Fruit fly (Drosophila melanogaster) whole organism, wandering third instar larva: ENCODE results near the gene CG4045.

ENCODE experiments used
- Abd-B ChIP-seq: fragments of >200 bp; optimal IDR thresholded peaks from 2 replicates; lab custom pipeline; 2017; ENCODE audit warnings: missing biosample characterization, missing genetic modification characterization
- CG32264 ChIP-seq: fragments of 200-800 bp; sonication (Bioruptor generic); optimal IDR thresholded peaks from 2 replicates; lab custom pipeline; 2016; ENCODE audit warnings: missing biosample characterization, missing genetic modification characterization
- CrebA ChIP-seq: fragments of 200-800 bp; sonication (Bioruptor generic); optimal IDR thresholded peaks from 2 replicates; lab custom pipeline; 2016; ENCODE audit warnings: missing biosample characterization, mild to moderate bottlenecking, missing genetic modification characterization, borderline replicate concordance
- Dfd ChIP-seq: fragments of >200 bp; optimal IDR thresholded peaks from 2 replicates; lab custom pipeline; 2017; ENCODE audit warnings: missing biosample characterization, missing genetic modification characterization
- Dif ChIP-seq: fragments of 200-275, 200-300 bp; sonication (Bioruptor generic); optimal IDR thresholded peaks from 2 replicates; lab custom pipeline; 2018; ENCODE audit warnings: missing biosample characterization, missing genetic modification characterization; ENCODE audit not compliant: partially characterized antibody
- GATAd ChIP-seq: sonication (Bioruptor generic); optimal IDR thresholded peaks from 2 replicates; lab custom pipeline; 2016; ENCODE audit warnings: missing biosample characterization, missing genetic modification characterization
- HLH106 ChIP-seq: fragments of 200-800 bp; optimal IDR thresholded peaks from 3 replicates; lab custom pipeline; 2019; ENCODE audit warnings: missing biosample characterization, mild to moderate bottlenecking, missing genetic modification characterization, moderate library complexity
- Hr83 ChIP-seq: fragments of 200-300 bp; sonication (Bioruptor generic); optimal IDR thresholded peaks from 2 replicates; lab custom pipeline; 2016; ENCODE audit warnings: missing biosample characterization, mild to moderate bottlenecking, missing genetic modification characterization, moderate library complexity; ENCODE audit not compliant: poor library complexity, severe bottlenecking
- Jra ChIP-seq: sonication (Bioruptor generic); optimal IDR thresholded peaks from 2 replicates; lab custom pipeline; 2016; ENCODE audit warnings: missing biosample characterization, missing genetic modification characterization
- Mio ChIP-seq: sonication (Bioruptor generic); optimal IDR thresholded peaks from 2 replicates; lab custom pipeline; 2016; ENCODE audit warnings: missing biosample characterization, missing genetic modification characterization
- Myc ChIP-seq: fragments of >200 bp; optimal IDR thresholded peaks from 2 replicates; lab custom pipeline; 2017
- N ChIP-seq: fragments of >200 bp; optimal IDR thresholded peaks from 2 replicates; lab custom pipeline; 2018; ENCODE audit warnings: missing biosample characterization, missing external identifiers, missing genetic modification characterization
- OdsH ChIP-seq: fragments of 200-800 bp; sonication (Bioruptor generic); optimal IDR thresholded peaks from 2 replicates; lab custom pipeline; 2016; ENCODE audit warnings: missing biosample characterization, mild to moderate bottlenecking, missing genetic modification characterization
- Rel ChIP-seq, 2 experiments: fragments of 200-800 bp; sonication (Bioruptor generic) in 1 of 2; optimal IDR thresholded peaks; 2 replicates in 1 of 2; 3 replicates in 1 of 2; lab custom pipeline; 2016 to 2019; ENCODE audit warnings: mild to moderate bottlenecking in 2 of 2, missing biosample characterization in 2 of 2, missing genetic modification characterization in 2 of 2, moderate library complexity in 1 of 2
- Sp1 ChIP-seq: fragments of 200-800 bp; sonication (Bioruptor generic); optimal IDR thresholded peaks from 3 replicates; lab custom pipeline; 2019; ENCODE audit warnings: missing biosample characterization, mild to moderate bottlenecking, missing genetic modification characterization, moderate library complexity
- Vsx2 ChIP-seq: fragments of 200-300, 225-300 bp; sonication (Bioruptor generic); optimal IDR thresholded peaks from 2 replicates; lab custom pipeline; 2018; ENCODE audit warnings: missing biosample characterization, missing genetic modification characterization; ENCODE audit not compliant: partially characterized antibody
- br ChIP-seq: fragments of 200-800 bp; sonication (Bioruptor generic); optimal IDR thresholded peaks from 2 replicates; lab custom pipeline; 2016; ENCODE audit warnings: missing biosample characterization, missing genetic modification characterization
- dl ChIP-seq, 2 experiments: fragments of 175-275, 200-275 bp in 1 of 2; fragments of 200-275 bp in 1 of 2; sonication (Bioruptor generic); optimal IDR thresholded peaks; lab custom pipeline; 2018; ENCODE audit warnings: mild to moderate bottlenecking in 2 of 2, missing biosample characterization in 2 of 2, missing genetic modification characterization in 2 of 2, moderate library complexity in 2 of 2; ENCODE audit not compliant: partially characterized antibody in 2 of 2, insufficient read depth in 1 of 2
- dmrt93B ChIP-seq: fragments of 200-800 bp; sonication (Bioruptor generic); optimal IDR thresholded peaks from 2 replicates; lab custom pipeline; 2018; ENCODE audit warnings: missing biosample characterization, mild to moderate bottlenecking, missing genetic modification characterization
- dsf ChIP-seq: sonication (Bioruptor generic); optimal IDR thresholded peaks from 2 replicates; lab custom pipeline; 2016; ENCODE audit warnings: missing biosample characterization, missing genetic modification characterization, borderline replicate concordance
- ey ChIP-seq: fragments of 200-800 bp; sonication (Bioruptor generic); optimal IDR thresholded peaks from 2 replicates; lab custom pipeline; 2016; ENCODE audit warnings: missing biosample characterization, missing genetic modification characterization
- foxo ChIP-seq, 2 experiments: fragments of 200-800 bp; sonication (Bioruptor generic); optimal IDR thresholded peaks; 2 replicates in 1 of 2; 3 replicates in 1 of 2; lab custom pipeline; 2016 to 2017; ENCODE audit warnings: missing biosample characterization in 2 of 2, missing genetic modification characterization in 2 of 2
- fru ChIP-seq: fragments of 200-800 bp; sonication (Bioruptor generic); optimal IDR thresholded peaks from 3 replicates; lab custom pipeline; 2016; ENCODE audit warnings: missing biosample characterization, mild to moderate bottlenecking, missing genetic modification characterization
- lola ChIP-seq: fragments of >200 bp; optimal IDR thresholded peaks from 2 replicates; lab custom pipeline; 2017; ENCODE audit warnings: missing biosample characterization, missing genetic modification characterization
- pan ChIP-seq: fragments of >200 bp; optimal IDR thresholded peaks from 2 replicates; lab custom pipeline; 2017
- psq ChIP-seq: fragments of 200-800 bp; sonication (Bioruptor generic); optimal IDR thresholded peaks from 3 replicates; lab custom pipeline; 2017; ENCODE audit warnings: missing biosample characterization, mild to moderate bottlenecking, missing genetic modification characterization, moderate library complexity
- rgr ChIP-seq: fragments of 200-800 bp; sonication (Bioruptor generic); optimal IDR thresholded peaks from 3 replicates; lab custom pipeline; 2016; ENCODE audit warnings: missing biosample characterization, mild to moderate bottlenecking, missing genetic modification characterization
- sage ChIP-seq: fragments of 200-800 bp; sonication (Bioruptor generic); optimal IDR thresholded peaks from 2 replicates; lab custom pipeline; 2016; ENCODE audit warnings: missing biosample characterization, mild to moderate bottlenecking, missing genetic modification characterization
- tai ChIP-seq: sonication (Bioruptor generic); optimal IDR thresholded peaks from 2 replicates; lab custom pipeline; 2016; ENCODE audit warnings: missing biosample characterization, missing genetic modification characterization
- usp ChIP-seq: fragments of >200 bp; optimal IDR thresholded peaks from 2 replicates; lab custom pipeline; 2017; ENCODE audit warnings: missing biosample characterization, missing genetic modification characterization
- woc ChIP-seq: sonication (Bioruptor generic); optimal IDR thresholded peaks from 2 replicates; lab custom pipeline; 2016; ENCODE audit warnings: missing biosample characterization, mild to moderate bottlenecking, missing genetic modification characterization

CG4045 gene

DNA sequence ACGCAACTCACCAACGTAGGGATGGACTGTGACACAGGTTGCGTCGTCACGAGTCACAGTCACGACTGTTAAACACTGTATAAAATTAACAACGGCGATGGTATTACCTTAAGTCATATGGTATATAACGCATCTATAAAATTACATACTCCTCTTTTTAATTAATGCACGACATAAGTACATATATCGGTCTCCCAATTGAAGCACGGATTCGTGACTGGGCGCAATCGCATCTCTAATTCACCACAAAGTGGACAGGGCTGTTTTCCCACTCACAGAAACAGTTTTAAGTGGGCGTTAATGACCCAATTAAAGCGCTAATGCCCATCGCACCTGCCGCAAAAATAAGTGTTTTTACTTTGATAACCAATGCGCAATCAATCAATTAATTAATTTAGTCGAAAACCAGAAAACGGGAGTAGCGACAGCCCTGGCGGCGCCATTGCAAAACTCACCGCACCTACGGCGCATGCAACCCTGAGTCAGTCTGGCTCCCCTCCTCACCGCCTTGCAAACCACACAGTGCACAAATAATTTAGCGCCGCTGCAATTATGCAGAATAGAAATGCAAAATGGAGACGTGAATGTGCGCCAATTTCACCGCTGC is 34.3 kb downstream of the CG4045 start, which contains the start of gene CG4313 (continued):
- TF ChIP-seq GATAd, result peak; percentile 33
- TF ChIP-seq CG32264 (GFP tag; lab: Kevin White, UChicago), result no peak
- peak; percentile 75 for TF ChIP-seq br (GFP tag; lab: Kevin White, UChicago)
- peak; percentile 80 for TF ChIP-seq HLH106 (tag; lab: Kevin White, UChicago)
- TF ChIP-seq dl (GFP tag; optimal IDR thresholded peaks at IDR 0.05; lab: Kevin White, UChicago; ENCODE audit: insufficient read depth in 1 of 2, partially characterized antibody in 2 of 2), result no peak
- no peak for TF ChIP-seq pan
- no peak for TF ChIP-seq tai (GFP tag; lab: Kevin White, UChicago)
- no peak for TF ChIP-seq Hr83 (GFP tag; lab: Kevin White, UChicago)
- TF ChIP-seq dmrt93B (GFP tag; lab: Kevin White, UChicago), result peak; percentile 60
- no peak for TF ChIP-seq Abd-B (GFP tag; lab: Kevin White, UChicago)
- TF ChIP-seq Rel (GFP tag; optimal IDR thresholded peaks at IDR 0.05; lab: Kevin White, UChicago), result no peak
- peak; percentile 28 for TF ChIP-seq Rel (tag; optimal IDR thresholded peaks at IDR 0.05; lab: Kevin White, UChicago)
- no peak for TF ChIP-seq Dfd (GFP tag; lab: Kevin White, UChicago)

- TF ChIP-seq sage (GFP tag; lab: Kevin White, UChicago) (no peak), tai (GFP tag; lab: Kevin White, UChicago) (no peak), dsf (GFP tag; lab: Kevin White, UChicago) (no peak), GATAd (no peak), ey (GFP tag; lab: Kevin White, UChicago) (no peak), HLH106 (tag; lab: Kevin White, UChicago) (no peak), Hr83 (GFP tag; lab: Kevin White, UChicago) (no peak)
These were observed 38.1 kb downstream of the CG4045 start for dm6 chrX:2037605-2038004.

dm6 chrX:2036800-2037488 is 38.8 kb downstream of the CG4045 start:
- TF ChIP-seq br (GFP tag; lab: Kevin White, UChicago) (peak; percentile 10), CrebA (no peak), foxo (GFP tag; optimal IDR thresholded peaks at IDR 0.05; lab: Kevin White, UChicago) (peak in 1 of 2 experiments; percentile 14), ey (GFP tag; lab: Kevin White, UChicago) (no peak), Jra (GFP tag; lab: Kevin White, UChicago) (no peak), woc (peak; percentile 50), OdsH (GFP tag; lab: Kevin White, UChicago) (no peak), Hr83 (GFP tag; lab: Kevin White, UChicago) (no peak), Sp1 (GFP tag; lab: Kevin White, UChicago) (no peak), fru (peak; percentile 40), HLH106 (tag; lab: Kevin White, UChicago) (peak; percentile 5), Abd-B (GFP tag; lab: Kevin White, UChicago) (no peak), dmrt93B (GFP tag; lab: Kevin White, UChicago) (no peak), psq (GFP tag; lab: Kevin White, UChicago) (peak; percentile 11), Dif (GFP tag; lab: Kevin White, UChicago) (no peak), usp (no peak), CG32264 (GFP tag; lab: Kevin White, UChicago) (no peak), pan (no peak), Rel (GFP tag; optimal IDR thresholded peaks at IDR 0.05; lab: Kevin White, UChicago) (no peak), Rel (tag; optimal IDR thresholded peaks at IDR 0.05; lab: Kevin White, UChicago) (no peak), N (GFP tag; lab: Kevin White, UChicago) (no peak), Vsx2 (no peak), lola (GFP tag; lab: Kevin White, UChicago) (no peak), Myc (lab: Kevin White, UChicago) (no peak), Mio (GFP tag; lab: Kevin White, UChicago) (no peak), rgr (GFP tag; lab: Kevin White, UChicago) (no peak)

DNA sequence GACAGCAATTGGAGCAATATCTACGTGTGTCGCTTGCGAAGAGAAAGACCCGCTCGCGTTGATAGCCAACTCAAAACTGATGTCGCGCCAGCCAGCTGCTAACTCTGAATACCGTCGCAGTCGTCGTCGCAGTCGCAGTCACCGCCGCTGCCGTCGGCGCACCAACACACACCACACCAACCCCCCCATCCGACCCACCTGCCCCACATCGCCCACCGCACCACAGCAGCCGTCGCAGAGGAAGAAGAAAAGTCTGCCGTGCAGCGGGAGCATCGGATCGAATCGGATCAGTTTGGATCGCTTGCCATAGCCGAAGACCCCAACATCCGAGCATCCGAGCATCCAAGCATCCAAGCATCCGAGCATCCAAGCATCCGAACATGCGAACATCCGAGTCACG is 39.3 kb downstream of the CG4045 start:
- TF ChIP-seq HLH106 (tag; lab: Kevin White, UChicago), result no peak
